Worm (Caenorhabditis elegans): ENCODE results near the gene rpn-11.
A peak's percentile ranks its signal among the peaks of the same experiment; 100 is the strongest.
"Not testable (repeated sequence)": the region's sequence is repeated elsewhere in the genome, so short reads cannot be mapped to it uniquely, and the experiment has no call there.

Gene rpn-11

ce11 chrII:4062477-4062876 lies 18.1 kb upstream of the rpn-11 start, which contains the start of gene gadr-4:
TSS of gene gadr-4 (minus strand) at chrII:4062577.
- TF ChIP-seq mcd-1 (GFP tag; IDR thresholded peaks at IDR 0.05): no peak
- no peak for TF ChIP-seq nfya-1 (tag; optimal IDR thresholded peaks at IDR 0.05; ENCODE audit: borderline replicate concordance, insufficient read depth)
- no peak for TF ChIP-seq B0261.1 (tag; optimal IDR thresholded peaks at IDR 0.05)

- TF ChIP-seq tbp1 (GFP tag; optimal IDR thresholded peaks at IDR 0.05) (peak; percentile 75), lin-26 (GFP tag; IDR thresholded peaks at IDR 0.05) (peak; percentile 23; the same call in 1 of the 2 replicates), B0261.1 (tag; optimal IDR thresholded peaks at IDR 0.05) (peak; percentile 50), rpc-1 (tag; optimal IDR thresholded peaks at IDR 0.05) (peak; percentile 55)
- not testable (repeated sequence) for TF ChIP-seq rpc-1 (optimal IDR thresholded peaks at IDR 0.05)
Observed at ce11 chrII:4051196-4051595, 6.8 kb upstream of the rpn-11 start.

- peak; percentile 45; the same call in 1 of the 2 replicates for TF ChIP-seq attf-3 (GFP tag; conservative IDR thresholded peaks at IDR 0.05)
- peak; percentile 60; the same call in 1 of the 2 replicates for TF ChIP-seq pbrm-1 (GFP tag; IDR thresholded peaks at IDR 0.05)
- TF ChIP-seq dox-1 (GFP tag; IDR thresholded peaks at IDR 0.05): peak; percentile 91
- peak; percentile 32 for TF ChIP-seq attf-5 (GFP tag; optimal IDR thresholded peaks at IDR 0.05)
- 0 out of 2 replicates have a peak, but pooled peaks have one; percentile 33 for TF ChIP-seq ceh-91 (GFP tag; IDR thresholded peaks at IDR 0.05)
- TF ChIP-seq K11D2.4 (GFP tag; IDR thresholded peaks at IDR 0.05): peak; percentile 85
- TF ChIP-seq ceh-100 (GFP tag; IDR thresholded peaks at IDR 0.05): 0 out of 2 replicates have a peak, but pooled peaks have one; percentile 40
- TF ChIP-seq cebp-1 (GFP tag; IDR thresholded peaks at IDR 0.05): peak; percentile 69
- peak; percentile 20 for TF ChIP-seq cebp-1 (tag; optimal IDR thresholded peaks at IDR 0.05)
- TF ChIP-seq bed-2 (GFP tag; IDR thresholded peaks at IDR 0.05): peak; percentile 74
- TF ChIP-seq aptf-2 (GFP tag; conservative IDR thresholded peaks at IDR 0.05): 0 out of 2 replicates have a peak, but pooled peaks have one; percentile 24
- peak; percentile 55; the same call in 1 of the 2 replicates for TF ChIP-seq F33H1.4 (GFP tag; IDR thresholded peaks at IDR 0.05)
- peak; percentile 34 for TF ChIP-seq lin-54 (GFP tag; optimal IDR thresholded peaks at IDR 0.05)
- peak; percentile 5 for TF ChIP-seq ztf-26 (tag; optimal IDR thresholded peaks at IDR 0.05)
- TF ChIP-seq hmg-1.2 (GFP tag; IDR thresholded peaks at IDR 0.05): peak; percentile 97
- peak; percentile 18 for TF ChIP-seq lin-40 (tag; optimal IDR thresholded peaks at IDR 0.05)
- TF ChIP-seq lir-1 (GFP tag; conservative IDR thresholded peaks at IDR 0.05): peak; percentile 55; the same call in 1 of the 2 replicates
- 0 out of 2 replicates have a peak, but pooled peaks have one; percentile 50 for TF ChIP-seq let-526 (GFP tag; IDR thresholded peaks at IDR 0.05)
- TF ChIP-seq nfyb-1 (GFP tag; IDR thresholded peaks at IDR 0.05): peak; percentile 83
- TF ChIP-seq Y53G8AR.9 (GFP tag; conservative IDR thresholded peaks at IDR 0.05): peak; percentile 47; the same call in 1 of the 2 replicates
- TF ChIP-seq egrh-3 (GFP tag; IDR thresholded peaks at IDR 0.05): peak; percentile 54; the same call in 1 of the 2 replicates
- peak; percentile 7 for TF ChIP-seq nhr-80 (tag; optimal IDR thresholded peaks at IDR 0.05)
- peak; percentile 85 for TF ChIP-seq mcd-1 (GFP tag; IDR thresholded peaks at IDR 0.05)
- TF ChIP-seq ztf-28 (GFP tag; IDR thresholded peaks at IDR 0.05): 0 out of 2 replicates have a peak, but pooled peaks have one; percentile 37
- peak in 1 of 2 experiments; percentile 55 for TF ChIP-seq let-607 (tag; optimal IDR thresholded peaks at IDR 0.05)
- 0 out of 2 replicates have a peak, but pooled peaks have one; percentile 18 for TF ChIP-seq C06A6.2 (GFP tag; conservative IDR thresholded peaks at IDR 0.05)
- TF ChIP-seq rcor-1 (GFP tag; IDR thresholded peaks at IDR 0.05): peak; percentile 44
- peak; percentile 78 for TF ChIP-seq Y67H2A.10 (GFP tag; conservative IDR thresholded peaks at IDR 0.05)
Observed at ce11 chrII:4049672-4050071, 5.3 kb upstream of the rpn-11 start.
